Worm (Caenorhabditis elegans) whole organism, L4 larva: ENCODE data around the gene pro-2.
A peak's percentile ranks its signal among the peaks of the same experiment; 100 is the strongest.

Experiments used
- D1046.2 ChIP-seq: fragments of 200-800 bp; sonication (Bioruptor generic); IDR thresholded peaks from 2 replicates; pipeline ENCODE4 v1.3.6; 2022; ENCODE audit warnings: missing genetic modification characterization, missing compliant biosample characterization
- F44E2.7 ChIP-seq: fragments of 200-800 bp; sonication (Bioruptor generic); IDR thresholded peaks from 2 replicates; pipeline ENCODE4 v2.1.2; 2022; ENCODE audit warnings: missing genetic modification characterization, missing compliant biosample characterization
- F49E8.2 ChIP-seq: sonication (generic microtip); optimal IDR thresholded peaks from 2 replicates; lab custom pipeline; 2016; ENCODE audit warnings: missing compliant biosample characterization, mild to moderate bottlenecking, missing genetic modification characterization, borderline replicate concordance
- R02D3.7 ChIP-seq: fragments of 150-350 bp; sonication (generic microtip); optimal IDR thresholded peaks from 3 replicates; lab custom pipeline; 2014; ENCODE audit warnings: missing biosample characterization, missing genetic modification characterization
- T20F7.1 ChIP-seq: fragments of 200-800 bp; sonication (Bioruptor generic); optimal IDR thresholded peaks from 2 replicates; lab custom pipeline; 2018; ENCODE audit warnings: mild to moderate bottlenecking, missing genetic modification characterization, missing compliant biosample characterization
- T26A8.4 ChIP-seq: fragments of 200-800 bp; sonication (Bioruptor generic); IDR thresholded peaks from 2 replicates; pipeline ENCODE4 v1.3.6; 2022; ENCODE audit warnings: missing genetic modification characterization, missing compliant biosample characterization
- Y105C5A.15 ChIP-seq: fragments of 200-800 bp; sonication (Bioruptor generic); IDR thresholded peaks from 2 replicates; pipeline ENCODE4 v1.3.6; 2022; ENCODE audit warnings: missing genetic modification characterization, missing compliant biosample characterization
- Y48G9A.11 ChIP-seq: fragments of 200-800 bp; sonication (Bioruptor generic); IDR thresholded peaks from 2 replicates; pipeline ENCODE4 v1.3.6; 2022; ENCODE audit warnings: missing genetic modification reagents, missing genetic modification characterization, missing compliant biosample characterization
- arid-1 ChIP-seq: fragments of 200-800 bp; sonication (Bioruptor generic); conservative IDR thresholded peaks from 2 replicates; pipeline ENCODE4 v1.3.6; 2022; ENCODE audit warnings: missing genetic modification reagents, missing genetic modification characterization, missing compliant biosample characterization
- ceh-20 ChIP-seq: fragments of 200-800 bp; sonication (Bioruptor generic); IDR thresholded peaks from 2 replicates; pipeline ENCODE4 v1.3.6; 2022; ENCODE audit warnings: missing genetic modification reagents, missing genetic modification characterization, missing compliant biosample characterization
- ces-1 ChIP-seq: fragments of 150-350 bp; sonication (generic microtip); optimal IDR thresholded peaks from 4 replicates; lab custom pipeline; 2014; ENCODE audit warnings: missing biosample characterization, missing genetic modification reagents, missing genetic modification characterization
- daf-16 ChIP-seq, 3 experiments: sonication (generic microtip); optimal IDR thresholded peaks; 2 replicates each; lab custom pipeline; 2016 to 2017; ENCODE audit warnings: missing genetic modification characterization in 3 of 3, missing genetic modification reagents in 3 of 3, mild to moderate bottlenecking in 2 of 3, missing compliant biosample characterization in 2 of 3, missing biosample characterization in 1 of 3, moderate library complexity in 1 of 3
- daf-19 ChIP-seq: fragments of 200-800 bp; sonication (Bioruptor generic); conservative IDR thresholded peaks from 2 replicates; pipeline ENCODE4 v1.3.6; 2022; ENCODE audit warnings: missing genetic modification characterization, missing compliant biosample characterization
- daf-8 ChIP-seq: fragments of 200-800 bp; sonication (Bioruptor generic); IDR thresholded peaks from 2 replicates; pipeline ENCODE4 v1.3.6; 2022; ENCODE audit warnings: missing genetic modification characterization, missing compliant biosample characterization
- dmd-6 ChIP-seq: fragments of 200-800 bp; sonication (Bioruptor generic); IDR thresholded peaks from 2 replicates; pipeline ENCODE4 v1.3.6; 2022; ENCODE audit warnings: missing genetic modification reagents, missing genetic modification characterization, missing compliant biosample characterization
- dmd-8 ChIP-seq: fragments of 200-800 bp; sonication (Bioruptor generic); IDR thresholded peaks from 2 replicates; pipeline ENCODE4 v1.3.6; 2022; ENCODE audit warnings: missing genetic modification characterization, missing compliant biosample characterization
- dmd-9 ChIP-seq: fragments of 200-800 bp; sonication (Bioruptor generic); IDR thresholded peaks from 2 replicates; pipeline ENCODE4 v1.3.6; 2022; ENCODE audit warnings: missing genetic modification reagents, missing genetic modification characterization, missing compliant biosample characterization
- dpl-1 ChIP-seq: fragments of 150-350 bp; optimal IDR thresholded peaks from 2 replicates; lab custom pipeline; 2014; ENCODE audit warnings: missing biosample characterization, missing genetic modification reagents, missing genetic modification characterization
- duxl-1 ChIP-seq: sonication (generic microtip); optimal IDR thresholded peaks from 2 replicates; lab custom pipeline; 2016; ENCODE audit warnings: mild to moderate bottlenecking, missing genetic modification characterization, moderate library complexity, missing compliant biosample characterization; ENCODE audit not compliant: poor library complexity
- dve-1 ChIP-seq: sonication (generic microtip); optimal IDR thresholded peaks from 2 replicates; lab custom pipeline; 2017; ENCODE audit warnings: antibody characterized with exemption, mild to moderate bottlenecking, missing genetic modification characterization, missing compliant biosample characterization; ENCODE audit not compliant: insufficient read depth
- hmg-1.1 ChIP-seq: fragments of 200-800 bp; sonication (Bioruptor generic); IDR thresholded peaks from 2 replicates; pipeline ENCODE4 v1.3.6; 2022; ENCODE audit warnings: missing genetic modification reagents, missing genetic modification characterization, missing compliant biosample characterization
- jun-1 ChIP-seq: fragments of 150-350 bp; optimal IDR thresholded peaks from 2 replicates; lab custom pipeline; 2014; ENCODE audit warnings: missing biosample characterization, missing genetic modification reagents, missing genetic modification characterization
- lin-1 ChIP-seq: fragments of 200-800 bp; sonication (Bioruptor generic); IDR thresholded peaks from 2 replicates; pipeline ENCODE4 v1.3.6; 2022; ENCODE audit warnings: missing genetic modification reagents, missing genetic modification characterization, missing compliant biosample characterization
- lin-13 ChIP-seq: fragments of 150-350 bp; optimal IDR thresholded peaks from 2 replicates; lab custom pipeline; 2014; ENCODE audit warnings: missing biosample characterization, missing genetic modification reagents, missing genetic modification characterization
- lin-15B ChIP-seq: fragments of 150-350 bp; sonication (generic microtip); optimal IDR thresholded peaks from 3 replicates; lab custom pipeline; 2014; ENCODE audit warnings: missing biosample characterization, missing genetic modification characterization
- lin-29 ChIP-seq: fragments of 200-800 bp; sonication (Bioruptor generic); IDR thresholded peaks from 2 replicates; pipeline ENCODE4 v1.3.6; 2022; ENCODE audit warnings: missing genetic modification reagents, missing genetic modification characterization, missing compliant biosample characterization
- lin-39 ChIP-seq: fragments of 150-350 bp; optimal IDR thresholded peaks from 2 replicates; lab custom pipeline; 2014; ENCODE audit warnings: missing biosample characterization, missing genetic modification reagents, missing genetic modification characterization
- lir-3 ChIP-seq: sonication (generic microtip); optimal IDR thresholded peaks from 2 replicates; lab custom pipeline; 2016; ENCODE audit warnings: mild to moderate bottlenecking, missing genetic modification characterization, missing compliant biosample characterization
- madf-5 ChIP-seq, 2 experiments: fragments of 200-800 bp; sonication (Bioruptor generic); IDR thresholded peaks; 2 replicates each; pipeline ENCODE4 v1.3.6; 2022; ENCODE audit warnings: missing compliant biosample characterization in 2 of 2, missing genetic modification characterization in 2 of 2
- madf-9 ChIP-seq: fragments of 200-800 bp; sonication (Bioruptor generic); conservative IDR thresholded peaks from 2 replicates; pipeline ENCODE4 v1.3.6; 2022; ENCODE audit warnings: missing genetic modification reagents, missing genetic modification characterization, missing compliant biosample characterization
- mdl-1 ChIP-seq, 2 experiments: fragments of 150-350 bp in 1 of 2; sonication (generic microtip) in 1 of 2; optimal IDR thresholded peaks; 2 replicates each; lab custom pipeline; 2014 to 2017; ENCODE audit warnings: missing biosample characterization in 2 of 2, missing genetic modification characterization in 2 of 2
- nhr-10 ChIP-seq: fragments of 150-350 bp; optimal IDR thresholded peaks from 2 replicates; lab custom pipeline; 2014; ENCODE audit warnings: missing biosample characterization, missing genetic modification characterization
- nhr-11 ChIP-seq: fragments of 150-350 bp; optimal IDR thresholded peaks from 2 replicates; lab custom pipeline; 2014; ENCODE audit warnings: missing biosample characterization, missing genetic modification characterization
- nhr-111 ChIP-seq: fragments of 200-800 bp; sonication (Bioruptor generic); optimal IDR thresholded peaks from 2 replicates; lab custom pipeline; 2018; ENCODE audit warnings: mild to moderate bottlenecking, missing genetic modification characterization, missing compliant biosample characterization
- nhr-76 ChIP-seq: fragments of 150-350 bp; optimal IDR thresholded peaks from 2 replicates; lab custom pipeline; 2014; ENCODE audit warnings: missing biosample characterization, missing genetic modification characterization
- nhr-77 ChIP-seq: fragments of 150-350 bp; optimal IDR thresholded peaks from 2 replicates; lab custom pipeline; 2014; ENCODE audit warnings: missing biosample characterization, missing genetic modification characterization
- pha-4 ChIP-seq, 2 experiments: fragments of 150-350 bp in 1 of 2; fragments of 200-800 bp in 1 of 2; sonication (Bioruptor generic) in 1 of 2; IDR thresholded peaks in 1 of 2; optimal IDR thresholded peaks in 1 of 2; 2 replicates each; pipeline versions ENCODE4 v1.3.6 to Lab custom; 2014 to 2022; ENCODE audit warnings: missing genetic modification characterization in 2 of 2, missing genetic modification reagents in 2 of 2, missing biosample characterization in 1 of 2, missing compliant biosample characterization in 1 of 2
- php-3 ChIP-seq: fragments of 200-800 bp; sonication (Bioruptor generic); IDR thresholded peaks from 2 replicates; pipeline ENCODE4 v1.3.6; 2022; ENCODE audit warnings: missing genetic modification reagents, missing genetic modification characterization, missing compliant biosample characterization
- pqm-1 ChIP-seq: sonication (generic microtip); optimal IDR thresholded peaks from 2 replicates; lab custom pipeline; 2017; ENCODE audit warnings: missing biosample characterization, missing genetic modification characterization
- sdz-12 ChIP-seq: fragments of 200-800 bp; sonication (Bioruptor generic); optimal IDR thresholded peaks from 2 replicates; lab custom pipeline; 2018; ENCODE audit warnings: mild to moderate bottlenecking, missing genetic modification characterization, missing compliant biosample characterization
- snpc-1.2 ChIP-seq: fragments of 200-800 bp; sonication (Bioruptor generic); IDR thresholded peaks from 2 replicates; pipeline ENCODE4 v1.3.6; 2022; ENCODE audit warnings: missing genetic modification reagents, missing genetic modification characterization, missing compliant biosample characterization
- spr-3 ChIP-seq: fragments of 200-800 bp; sonication (Bioruptor generic); optimal IDR thresholded peaks from 2 replicates; lab custom pipeline; 2018; ENCODE audit warnings: mild to moderate bottlenecking, missing genetic modification characterization, missing compliant biosample characterization
- tra-1 ChIP-seq: fragments of 200-800 bp; sonication (Bioruptor generic); IDR thresholded peaks from 2 replicates; pipeline ENCODE4 v1.3.6; 2022; ENCODE audit warnings: missing genetic modification reagents, missing genetic modification characterization, missing compliant biosample characterization
- unc-130 ChIP-seq: sonication (generic microtip); optimal IDR thresholded peaks from 2 replicates; lab custom pipeline; 2016; ENCODE audit warnings: missing genetic modification reagents, missing genetic modification characterization, missing compliant biosample characterization
- vab-7 ChIP-seq: fragments of 200-800 bp; sonication (Bioruptor generic); IDR thresholded peaks from 2 replicates; pipeline ENCODE4 v1.3.6; 2022; ENCODE audit warnings: missing genetic modification reagents, missing genetic modification characterization, missing compliant biosample characterization
- zag-1 ChIP-seq: fragments of 150-350 bp; optimal IDR thresholded peaks from 2 replicates; lab custom pipeline; 2014; ENCODE audit warnings: missing biosample characterization, missing genetic modification characterization
- zfp-2 ChIP-seq: sonication (generic microtip); optimal IDR thresholded peaks from 2 replicates; lab custom pipeline; 2016; ENCODE audit warnings: mild to moderate bottlenecking, missing genetic modification characterization, missing compliant biosample characterization
- zfp-3 ChIP-seq: fragments of 200-800 bp; sonication (Bioruptor generic); conservative IDR thresholded peaks from 2 replicates; pipeline ENCODE4 v1.3.6; 2022; ENCODE audit warnings: missing genetic modification reagents, missing genetic modification characterization, missing compliant biosample characterization
- zip-11 ChIP-seq: fragments of 200-800 bp; sonication (Bioruptor generic); IDR thresholded peaks from 2 replicates; pipeline ENCODE4 v1.3.6; 2022; ENCODE audit warnings: missing genetic modification characterization, missing compliant biosample characterization
- zip-2 ChIP-seq: fragments of 150-350 bp; optimal IDR thresholded peaks from 2 replicates; lab custom pipeline; 2014; ENCODE audit warnings: missing biosample characterization, missing genetic modification characterization
- ztf-11 ChIP-seq: fragments of 150-350 bp; optimal IDR thresholded peaks from 2 replicates; lab custom pipeline; 2014; ENCODE audit warnings: missing biosample characterization, missing genetic modification characterization

Gene pro-2

DNA sequence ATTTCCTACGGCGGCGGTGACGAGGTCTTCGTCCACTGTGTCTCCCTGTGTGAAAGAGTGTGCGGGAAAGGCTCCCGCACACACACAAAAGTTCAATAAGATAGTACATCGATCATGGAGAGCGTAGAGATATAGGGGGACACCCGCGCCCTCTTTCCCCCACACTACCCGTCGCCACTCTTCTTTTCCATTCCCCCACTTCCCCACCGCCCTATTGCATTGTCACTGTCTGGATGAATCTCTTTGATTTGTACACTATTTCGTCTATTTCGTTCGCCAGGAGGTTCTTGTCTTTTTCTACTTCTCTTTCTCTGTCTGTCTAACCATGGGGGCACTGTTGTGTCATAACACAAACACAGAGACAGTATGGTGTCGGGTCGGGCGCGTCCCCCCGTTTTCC, 37.3 kb upstream of the pro-2 start (continued):
- TF ChIP-seq dmd-8 (GFP tag; lab: Robert Waterston, UW) (no peak), Y48G9A.11 (no peak), Y105C5A.15 (GFP tag; lab: Robert Waterston, UW) (no peak), F49E8.2 (tag; lab: Kevin White, UChicago) (no peak), lir-3 (tag; lab: Kevin White, UChicago) (no peak), nhr-10 (tag; lab: Kevin White, UChicago) (no peak), F44E2.7 (GFP tag; lab: Robert Waterston, UW) (no peak), zfp-2 (tag; lab: Kevin White, UChicago) (no peak), vab-7 (GFP tag; lab: Robert Waterston, UW) (no peak), zfp-3 (GFP tag; lab: Robert Waterston, UW) (no peak), nhr-76 (tag; lab: Kevin White, UChicago) (no peak), T26A8.4 (GFP tag; lab: Robert Waterston, UW) (peak; percentile 56), nhr-11 (tag; lab: Kevin White, UChicago) (no peak), zip-11 (no peak), spr-3 (GFP tag; lab: Kevin White, UChicago) (no peak), lin-29 (GFP tag; lab: Robert Waterston, UW) (no peak), ceh-20 (GFP tag; lab: Robert Waterston, UW) (no peak), dpl-1 (GFP tag; lab: Kevin White, UChicago) (peak; percentile 15), lin-15B (no peak), nhr-77 (tag; lab: Kevin White, UChicago) (peak; percentile 18), snpc-1.2 (GFP tag; lab: Robert Waterston, UW) (no peak), duxl-1 (tag; lab: Kevin White, UChicago) (peak; percentile 38), daf-8 (GFP tag; lab: Robert Waterston, UW) (no peak), T20F7.1 (no peak), D1046.2 (GFP tag; lab: Robert Waterston, UW) (0 out of 2 replicates have a peak, but pooled peaks have one; percentile 34), jun-1 (no peak), dmd-9 (GFP tag; lab: Robert Waterston, UW) (no peak), lin-1 (GFP tag; lab: Robert Waterston, UW) (no peak), dve-1 (tag; lab: Kevin White, UChicago) (peak; percentile 69), daf-16 (GFP tag; optimal IDR thresholded peaks at IDR 0.05; lab: Kevin White, UChicago) (no peak), daf-16 (tag; optimal IDR thresholded peaks at IDR 0.05; lab: Kevin White, UChicago) (peak; percentile 45), daf-19 (0 out of 2 replicates have a peak, but pooled peaks have one; percentile 40), nhr-111 (GFP tag; lab: Kevin White, UChicago) (no peak), pqm-1 (tag; lab: Kevin White, UChicago) (no peak), sdz-12 (GFP tag; lab: Kevin White, UChicago) (no peak), arid-1 (no peak), pha-4 (GFP tag; IDR thresholded peaks at IDR 0.05; lab: Robert Waterston, UW) (peak; percentile 52; the same call in 1 of the 2 replicates), pha-4 (tag; optimal IDR thresholded peaks at IDR 0.05; lab: Kevin White, UChicago) (peak; percentile 48), R02D3.7 (no peak), dmd-6 (GFP tag; lab: Robert Waterston, UW) (peak; percentile 57), ces-1 (GFP tag; lab: Kevin White, UChicago) (no peak), zag-1 (tag; lab: Kevin White, UChicago) (no peak), madf-5 (GFP tag; IDR thresholded peaks at IDR 0.05; lab: Robert Waterston, UW) (no peak), unc-130 (no peak), lin-39 (tag; lab: Kevin White, UChicago) (no peak), tra-1 (no peak), ztf-11 (no peak), mdl-1 (tag; optimal IDR thresholded peaks at IDR 0.05; lab: Kevin White, UChicago) (peak in 1 of 2 experiments; percentile 47), php-3 (GFP tag; lab: Robert Waterston, UW) (no peak), hmg-1.1 (GFP tag; lab: Robert Waterston, UW) (peak; percentile 70), zip-2 (no peak), madf-9 (GFP tag; lab: Robert Waterston, UW) (no peak), lin-13 (GFP tag; lab: Kevin White, UChicago) (no peak)
